Worm (Caenorhabditis elegans) whole organism, mixed stage, embryonic: ENCODE data around the gene mrpl-4.

Experiments
- blmp-1 ChIP-seq: fragments of 150-350 bp; optimal IDR thresholded peaks from 2 replicates; lab custom pipeline; 2014; ENCODE audit warnings: missing biosample characterization, missing genetic modification characterization
- ceh-43 ChIP-seq: fragments of 200-800 bp; sonication (Bioruptor generic); optimal IDR thresholded peaks from 2 replicates; lab custom pipeline; 2018; ENCODE audit warnings: mild to moderate bottlenecking, missing genetic modification characterization, moderate library complexity, missing compliant biosample characterization
- ces-1 ChIP-seq: fragments of 150-350 bp; optimal IDR thresholded peaks from 2 replicates; lab custom pipeline; 2014; ENCODE audit warnings: missing biosample characterization, missing genetic modification reagents, missing genetic modification characterization
- elt-3 ChIP-seq: fragments of 150-350 bp; optimal IDR thresholded peaks from 2 replicates; lab custom pipeline; 2014; ENCODE audit warnings: missing biosample characterization, missing genetic modification characterization
- ham-2 ChIP-seq: fragments of 200-800 bp; sonication (Bioruptor generic); optimal IDR thresholded peaks from 2 replicates; lab custom pipeline; 2018; ENCODE audit warnings: mild to moderate bottlenecking, missing genetic modification characterization, missing compliant biosample characterization
- hlh-1 ChIP-seq: fragments of 150-350 bp; optimal IDR thresholded peaks from 2 replicates; lab custom pipeline; 2014; ENCODE audit warnings: missing biosample characterization, missing genetic modification reagents, missing genetic modification characterization
- nhr-237 ChIP-seq: fragments of 150-350 bp; optimal IDR thresholded peaks from 2 replicates; lab custom pipeline; 2014; ENCODE audit warnings: missing biosample characterization, missing genetic modification characterization
- nhr-28 ChIP-seq: fragments of 150-350 bp; optimal IDR thresholded peaks from 2 replicates; lab custom pipeline; 2014; ENCODE audit warnings: missing biosample characterization, missing genetic modification characterization
- nhr-76 ChIP-seq: sonication (generic microtip); optimal IDR thresholded peaks from 2 replicates; lab custom pipeline; 2017; ENCODE audit warnings: missing biosample characterization, missing genetic modification characterization
- pha-4 ChIP-seq: fragments of 150-350 bp; optimal IDR thresholded peaks from 2 replicates; lab custom pipeline; 2018; ENCODE audit warnings: missing biosample characterization, missing genetic modification reagents, missing genetic modification characterization
- snpc-4 ChIP-seq: fragments of 150-350 bp; optimal IDR thresholded peaks from 2 replicates; lab custom pipeline; 2014; ENCODE audit warnings: missing biosample characterization, missing genetic modification characterization
- unc-62 ChIP-seq: fragments of 150-350 bp; optimal IDR thresholded peaks from 2 replicates; lab custom pipeline; 2014; ENCODE audit warnings: missing biosample characterization, missing genetic modification reagents, missing genetic modification characterization
- ztf-11 ChIP-seq: fragments of 150-350 bp; optimal IDR thresholded peaks from 2 replicates; lab custom pipeline; 2014; ENCODE audit warnings: missing biosample characterization, missing genetic modification characterization

ce11 chrV:8499407-8499806 is 32.3 kb downstream of the mrpl-4 start:
- no peak for TF ChIP-seq blmp-1
- TF ChIP-seq ces-1 (GFP tag; lab: Kevin White, UChicago) = no peak
- TF ChIP-seq nhr-76 (tag; lab: Kevin White, UChicago) = no peak
- TF ChIP-seq snpc-4 (tag; lab: Kevin White, UChicago) = no peak
- no peak for TF ChIP-seq ceh-43
- TF ChIP-seq pha-4 (tag; lab: Kevin White, UChicago) = no peak
- no peak for TF ChIP-seq nhr-28 (tag; lab: Kevin White, UChicago)
- TF ChIP-seq elt-3 = no peak
- TF ChIP-seq nhr-237 = no peak
- no peak for TF ChIP-seq ztf-11 (tag; lab: Kevin White, UChicago)
- no peak for TF ChIP-seq unc-62
- no peak for TF ChIP-seq ham-2 (GFP tag; lab: Kevin White, UChicago)
- TF ChIP-seq hlh-1 (tag; lab: Kevin White, UChicago) = no peak
